Worm (Caenorhabditis elegans): Measurements from ENCODE around the gene asp-13.

asp-13 gene

ce11 chrV:8637666-8638271 is 5.2 kb downstream of the asp-13 start, which contains the start of the genes F28A12.10 and acd-4:
Gene F28A12.10, minus strand, starts transcription at chrV:8637766.
Gene acd-4, plus strand, starts transcription at chrV:8638221.
- TF ChIP-seq nhr-43 (tag; optimal IDR thresholded peaks at IDR 0.05; ENCODE audit: poor library complexity, severe bottlenecking) (no peak), nhr-67 (tag; optimal IDR thresholded peaks at IDR 0.05) (no peak), elt-3 (tag; optimal IDR thresholded peaks at IDR 0.05) (no peak), daf-12 (tag; optimal IDR thresholded peaks at IDR 0.05) (no peak), fkh-2 (tag; optimal IDR thresholded peaks at IDR 0.05) (no peak)

ce11 chrV:8636907-8637306 is 6.1 kb downstream of the asp-13 start, which contains the start of gene grl-12:
Gene grl-12, minus strand, starts transcription at chrV:8637007.
- TF ChIP-seq nhr-25 (tag; optimal IDR thresholded peaks at IDR 0.05) (no peak), mdl-1 (tag; optimal IDR thresholded peaks at IDR 0.05) (no peak), lin-15B (tag; optimal IDR thresholded peaks at IDR 0.05) (no peak), ceh-82 (tag; optimal IDR thresholded peaks at IDR 0.05) (no peak), ztf-11 (tag; optimal IDR thresholded peaks at IDR 0.05) (no peak), hmg-11 (tag; optimal IDR thresholded peaks at IDR 0.05) (no peak), nhr-237 (tag; optimal IDR thresholded peaks at IDR 0.05) (no peak), fkh-2 (tag; optimal IDR thresholded peaks at IDR 0.05) (no peak), fkh-10 (GFP tag; optimal IDR thresholded peaks at IDR 0.05) (no peak), egl-27 (tag; optimal IDR thresholded peaks at IDR 0.05) (no peak)

ce11 chrV:8635575-8635974 is 7.4 kb downstream of the asp-13 start, which contains the start of gene oac-29:
Gene oac-29, minus strand, starts transcription at chrV:8635675.
- TF ChIP-seq egl-27 (tag; optimal IDR thresholded peaks at IDR 0.05) (no peak), lsy-12 (tag; optimal IDR thresholded peaks at IDR 0.05) (no peak), pqm-1 (tag; optimal IDR thresholded peaks at IDR 0.05) (no peak), ZK546.5 (tag; optimal IDR thresholded peaks at IDR 0.05) (no peak), daf-12 (tag; optimal IDR thresholded peaks at IDR 0.05) (no peak), hmg-11 (tag; optimal IDR thresholded peaks at IDR 0.05) (no peak), ztf-4 (tag; optimal IDR thresholded peaks at IDR 0.05) (no peak), snpc-4 (tag; optimal IDR thresholded peaks at IDR 0.05) (no peak), unc-62 (GFP tag; optimal IDR thresholded peaks at IDR 0.05) (no peak), nhr-25 (tag; optimal IDR thresholded peaks at IDR 0.05) (no peak), elt-1 (tag; optimal IDR thresholded peaks at IDR 0.05) (no peak), jun-1 (tag; optimal IDR thresholded peaks at IDR 0.05) (no peak), elt-3 (tag; optimal IDR thresholded peaks at IDR 0.05) (no peak), mml-1 (tag; optimal IDR thresholded peaks at IDR 0.05) (no peak), R02D3.7 (tag; optimal IDR thresholded peaks at IDR 0.05) (no peak)

ce11 chrV:8632788-8633187 is 10.2 kb downstream of the asp-13 start:
- no peak for TF ChIP-seq ZK546.5 (tag; optimal IDR thresholded peaks at IDR 0.05)
- TF ChIP-seq nhr-77 (tag; optimal IDR thresholded peaks at IDR 0.05) = no peak
- TF ChIP-seq nhr-23 (tag; optimal IDR thresholded peaks at IDR 0.05) = no peak
- no peak for TF ChIP-seq fos-1 (tag; optimal IDR thresholded peaks at IDR 0.05)
- TF ChIP-seq sea-2 (GFP tag; optimal IDR thresholded peaks at IDR 0.05) = no peak
- no peak for TF ChIP-seq zag-1 (tag; optimal IDR thresholded peaks at IDR 0.05)
- TF ChIP-seq elt-3 (tag; optimal IDR thresholded peaks at IDR 0.05) = no peak
- no peak for TF ChIP-seq snpc-4 (tag; optimal IDR thresholded peaks at IDR 0.05)

- TF ChIP-seq ZK546.5 (tag; optimal IDR thresholded peaks at IDR 0.05) = no peak
- TF ChIP-seq nhr-25 (tag; optimal IDR thresholded peaks at IDR 0.05) = peak; percentile 70
- peak; percentile 63 for TF ChIP-seq elt-2 (tag; optimal IDR thresholded peaks at IDR 0.05)
- no peak for TF ChIP-seq nhr-77 (tag; optimal IDR thresholded peaks at IDR 0.05)
- no peak for TF ChIP-seq ama-1 (optimal IDR thresholded peaks at IDR 0.05)
- no peak for TF ChIP-seq ztf-4 (tag; optimal IDR thresholded peaks at IDR 0.05)
- TF ChIP-seq ceh-9 (tag; optimal IDR thresholded peaks at IDR 0.05) = no peak
- TF ChIP-seq hmg-11 (tag; optimal IDR thresholded peaks at IDR 0.05) = peak; percentile 72
- TF ChIP-seq unc-39 (tag; optimal IDR thresholded peaks at IDR 0.05) = no peak
- peak; percentile 91 for TF ChIP-seq pha-4 (tag; optimal IDR thresholded peaks at IDR 0.05)
- TF ChIP-seq lin-39 (tag; optimal IDR thresholded peaks at IDR 0.05) = peak; percentile 37
- no peak for TF ChIP-seq ceh-16 (tag; optimal IDR thresholded peaks at IDR 0.05)
- peak; percentile 64 for TF ChIP-seq nhr-43 (tag; optimal IDR thresholded peaks at IDR 0.05; ENCODE audit: poor library complexity, severe bottlenecking)
- no peak for TF ChIP-seq ztf-11 (tag; optimal IDR thresholded peaks at IDR 0.05)
- TF ChIP-seq elt-3 (tag; optimal IDR thresholded peaks at IDR 0.05) = no peak
- no peak for TF ChIP-seq mdl-1 (tag; optimal IDR thresholded peaks at IDR 0.05)
- no peak for TF ChIP-seq nhr-11 (tag; optimal IDR thresholded peaks at IDR 0.05)
- TF ChIP-seq nhr-23 (tag; optimal IDR thresholded peaks at IDR 0.05) = peak; percentile 75
- no peak for TF ChIP-seq sea-2 (GFP tag; optimal IDR thresholded peaks at IDR 0.05)
- TF ChIP-seq eor-1 (tag; optimal IDR thresholded peaks at IDR 0.05) = no peak
- TF ChIP-seq R02D3.7 (tag; optimal IDR thresholded peaks at IDR 0.05) = no peak
- TF ChIP-seq pqm-1 (tag; optimal IDR thresholded peaks at IDR 0.05) = peak; percentile 40
- peak; percentile 75 for TF ChIP-seq nfya-1 (tag; optimal IDR thresholded peaks at IDR 0.05; ENCODE audit: insufficient read depth)
- no peak for TF ChIP-seq mml-1 (tag; optimal IDR thresholded peaks at IDR 0.05)
- TF ChIP-seq egl-5 (tag; optimal IDR thresholded peaks at IDR 0.05) = peak; percentile 74
- peak; percentile 72 for TF ChIP-seq snpc-4 (tag; optimal IDR thresholded peaks at IDR 0.05)
- peak; percentile 29 for TF ChIP-seq ceh-28 (tag; optimal IDR thresholded peaks at IDR 0.05)
- TF ChIP-seq lin-15B (tag; optimal IDR thresholded peaks at IDR 0.05) = peak; percentile 18
- TF ChIP-seq elt-1 (tag; optimal IDR thresholded peaks at IDR 0.05) = peak; percentile 11
Measured at ce11 chrV:8631277-8631765, 11.7 kb downstream of the asp-13 start, which contains the start of gene atg-18. Gene atg-18, minus strand, starts transcription at chrV:8631327.
